Worm (Caenorhabditis elegans): ENCODE measurements around the gene Y62H9A.14.

ce11 chrX:11941951-11942350, 20.9 kb downstream of the Y62H9A.14 start, which contains the start of gene F55G7.3:
- TF ChIP-seq madf-10 (tag; optimal IDR thresholded peaks at IDR 0.05) (no peak), akir-1 (GFP tag; optimal IDR thresholded peaks at IDR 0.05) (no peak), ets-4 (GFP tag; optimal IDR thresholded peaks at IDR 0.05) (no peak), unc-62 (GFP tag; optimal IDR thresholded peaks at IDR 0.05) (no peak), Y79H2A.3 (GFP tag; conservative IDR thresholded peaks at IDR 0.05) (no peak)

All from whole organism, young adult.